Worm (Caenorhabditis elegans): ENCODE data around the gene set-3.

set-3 gene

DNA sequence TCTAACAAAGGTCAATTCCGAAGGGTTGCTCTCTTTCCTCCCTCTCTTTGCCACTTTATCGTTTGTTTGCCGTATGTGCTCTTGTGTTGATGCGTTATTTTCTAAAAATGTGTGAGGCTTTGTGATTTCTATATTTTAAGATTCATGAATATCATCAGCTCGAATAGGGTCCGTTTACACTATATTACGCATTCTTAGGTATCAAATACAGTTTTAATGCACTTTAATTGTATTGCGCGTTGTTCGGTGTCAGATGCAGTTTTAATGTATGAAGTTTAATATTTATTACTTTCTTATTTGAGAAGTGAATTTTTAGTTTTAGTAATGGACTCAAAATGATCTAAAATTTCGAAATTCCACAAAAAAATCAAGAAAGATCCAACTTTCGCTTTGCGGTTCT is 2.0 kb upstream of the set-3 start, which contains the start of gene bud-31:
Gene bud-31, minus strand, starts transcription at position 101 of the 400 bp plus-strand sequence.
- TF ChIP-seq nhr-11 (tag; optimal IDR thresholded peaks at IDR 0.05) (no peak), lin-13 (GFP tag; optimal IDR thresholded peaks at IDR 0.05) (no peak), snpc-4 (tag; optimal IDR thresholded peaks at IDR 0.05) (no peak), nhr-77 (tag; optimal IDR thresholded peaks at IDR 0.05) (no peak), sma-9 (GFP tag; optimal IDR thresholded peaks at IDR 0.05) (no peak), sma-9 (tag; optimal IDR thresholded peaks at IDR 0.05) (no peak), elt-1 (tag; optimal IDR thresholded peaks at IDR 0.05) (no peak)

DNA sequence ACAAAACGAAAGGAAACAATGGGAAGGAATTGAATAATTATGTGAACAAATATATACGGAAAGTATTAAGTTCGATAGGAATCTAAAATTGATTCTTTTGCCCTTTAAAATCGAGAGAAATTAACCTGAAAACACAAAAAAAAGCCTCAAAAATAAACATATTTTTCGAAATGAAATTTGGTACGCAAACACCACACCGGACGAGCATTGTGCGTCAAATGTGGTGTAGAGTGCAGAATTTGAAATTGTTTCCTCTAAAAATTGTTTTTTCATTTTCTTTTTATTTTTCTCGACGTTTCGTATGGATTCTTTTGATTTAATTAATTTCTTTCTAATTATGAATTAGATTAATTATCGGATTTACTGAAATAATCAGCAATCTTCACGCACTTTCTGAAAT is 1.0 kb upstream of the set-3 start:
- no peak for TF ChIP-seq nhr-11 (tag; optimal IDR thresholded peaks at IDR 0.05)
- no peak for TF ChIP-seq dmd-4 (tag; optimal IDR thresholded peaks at IDR 0.05)
- no peak for TF ChIP-seq blmp-1 (tag; optimal IDR thresholded peaks at IDR 0.05; ENCODE audit: insufficient read depth)
- TF ChIP-seq unc-39 (tag; optimal IDR thresholded peaks at IDR 0.05): no peak
- no peak for TF ChIP-seq mdl-1 (tag; optimal IDR thresholded peaks at IDR 0.05)
- no peak for TF ChIP-seq crh-2 (tag; optimal IDR thresholded peaks at IDR 0.05)
- TF ChIP-seq ZK546.5 (tag; optimal IDR thresholded peaks at IDR 0.05): no peak
- TF ChIP-seq mab-5 (tag; optimal IDR thresholded peaks at IDR 0.05): no peak
- TF ChIP-seq unc-55 (GFP tag; optimal IDR thresholded peaks at IDR 0.05): peak; percentile 65
- peak in 1 of 2 experiments; percentile 55 for TF ChIP-seq lsy-2 (tag; optimal IDR thresholded peaks at IDR 0.05)
- no peak for TF ChIP-seq elt-1 (tag; optimal IDR thresholded peaks at IDR 0.05)
- no peak for TF ChIP-seq nhr-77 (tag; optimal IDR thresholded peaks at IDR 0.05)
- TF ChIP-seq gmeb-1 (tag; optimal IDR thresholded peaks at IDR 0.05): peak; percentile 21
- TF ChIP-seq C34F6.9 (tag; optimal IDR thresholded peaks at IDR 0.05): peak; percentile 59

DNA sequence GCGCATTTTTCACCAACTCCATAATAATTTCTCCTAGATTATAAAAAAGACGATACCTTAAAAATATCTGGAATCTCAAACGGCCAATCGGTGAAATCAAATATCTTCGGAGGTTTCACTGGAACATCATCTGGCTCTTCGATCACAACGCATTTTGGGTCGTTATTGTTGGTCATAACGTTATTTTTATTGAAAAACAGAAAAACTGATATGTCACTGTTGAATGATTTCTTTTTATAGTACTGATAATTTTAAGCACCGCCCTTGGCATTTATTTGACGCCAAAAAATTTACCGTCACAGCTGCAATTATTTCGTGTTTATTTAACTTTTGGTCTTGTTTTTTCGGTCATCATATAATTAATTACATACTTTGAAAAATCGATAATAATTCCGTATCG is 4.3 kb downstream of the set-3 start, which contains the start of gene best-5:
Gene best-5, minus strand, starts transcription at position 210 of the 400 bp plus-strand sequence.
- TF ChIP-seq nhr-12 (tag; optimal IDR thresholded peaks at IDR 0.05) (no peak), unc-55 (GFP tag; optimal IDR thresholded peaks at IDR 0.05) (no peak), nhr-129 (tag; optimal IDR thresholded peaks at IDR 0.05) (no peak), nhr-25 (tag; optimal IDR thresholded peaks at IDR 0.05) (no peak), sma-3 (GFP tag; optimal IDR thresholded peaks at IDR 0.05) (no peak), lin-11 (tag; optimal IDR thresholded peaks at IDR 0.05) (no peak), nhr-237 (tag; optimal IDR thresholded peaks at IDR 0.05) (no peak), nhr-77 (tag; optimal IDR thresholded peaks at IDR 0.05) (no peak), blmp-1 (tag; optimal IDR thresholded peaks at IDR 0.05; ENCODE audit: insufficient read depth) (no peak), dmd-4 (tag; optimal IDR thresholded peaks at IDR 0.05) (no peak), ceh-82 (tag; optimal IDR thresholded peaks at IDR 0.05) (no peak), nhr-23 (tag; optimal IDR thresholded peaks at IDR 0.05) (no peak), sem-4 (tag; optimal IDR thresholded peaks at IDR 0.05) (no peak), ztf-1 (GFP tag; conservative IDR thresholded peaks at IDR 0.05) (no peak)

DNA sequence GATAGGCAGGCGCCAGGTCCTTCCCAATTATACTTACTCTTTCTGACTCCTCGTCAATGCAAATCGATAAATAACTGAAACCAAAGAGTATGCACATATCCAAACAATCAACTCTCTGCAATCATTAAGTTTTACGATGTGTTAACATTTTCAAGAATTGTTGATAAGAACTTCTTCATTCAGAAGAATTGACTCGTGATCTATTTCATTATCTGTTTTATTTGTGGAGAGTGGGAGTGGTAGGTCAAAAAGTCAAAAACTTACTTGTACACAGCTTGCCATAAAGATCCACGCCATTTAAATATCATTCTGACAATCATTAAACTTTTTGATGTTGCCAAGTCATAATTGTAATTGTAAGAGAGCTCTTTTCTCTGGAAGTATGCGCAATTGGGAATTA is 5.0 kb downstream of the set-3 start:
- TF ChIP-seq fos-1 (tag; optimal IDR thresholded peaks at IDR 0.05) (peak; percentile 6), unc-62 (GFP tag; optimal IDR thresholded peaks at IDR 0.05) (no peak), gmeb-1 (tag; optimal IDR thresholded peaks at IDR 0.05) (peak; percentile 10), sma-3 (GFP tag; optimal IDR thresholded peaks at IDR 0.05) (no peak), skn-1 (tag; optimal IDR thresholded peaks at IDR 0.05) (no peak), sma-9 (GFP tag; optimal IDR thresholded peaks at IDR 0.05) (no peak), sma-9 (tag; optimal IDR thresholded peaks at IDR 0.05) (no peak), blmp-1 (tag; optimal IDR thresholded peaks at IDR 0.05; ENCODE audit: insufficient read depth) (no peak), crh-2 (tag; optimal IDR thresholded peaks at IDR 0.05) (peak; percentile 15), mbf-1 (tag; optimal IDR thresholded peaks at IDR 0.05) (no peak), nhr-237 (tag; optimal IDR thresholded peaks at IDR 0.05) (no peak), mdl-1 (tag; optimal IDR thresholded peaks at IDR 0.05) (no peak), alr-1 (tag; optimal IDR thresholded peaks at IDR 0.05) (no peak)

DNA sequence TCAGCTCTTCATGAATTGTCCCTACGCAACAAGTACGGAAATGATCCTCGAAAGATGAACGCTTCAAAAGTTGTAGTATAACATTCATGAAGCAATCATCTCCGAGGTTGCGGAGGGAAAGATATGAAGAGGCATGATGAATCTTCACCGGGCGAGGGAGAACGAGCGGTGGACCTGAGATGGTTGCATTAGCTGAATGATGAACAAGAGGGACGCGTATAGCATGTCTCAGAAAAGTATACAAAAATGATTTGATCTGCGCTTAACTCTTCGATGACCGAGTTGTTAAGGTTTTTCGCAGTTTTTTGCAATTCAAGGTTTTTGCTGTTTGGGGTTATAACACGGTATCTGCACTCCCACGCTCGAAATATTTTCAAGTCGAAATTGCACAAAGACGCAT is 8.4 kb downstream of the set-3 start, which contains the start of gene C07A9.10:
Gene C07A9.10, minus strand, starts transcription at position 101 of the 400 bp plus-strand sequence.
- TF ChIP-seq nhr-10 (tag; optimal IDR thresholded peaks at IDR 0.05) (no peak), lin-39 (tag; optimal IDR thresholded peaks at IDR 0.05) (no peak), nhr-6 (tag; optimal IDR thresholded peaks at IDR 0.05) (no peak), fos-1 (tag; optimal IDR thresholded peaks at IDR 0.05) (no peak), sma-3 (GFP tag; optimal IDR thresholded peaks at IDR 0.05) (no peak), unc-62 (GFP tag; optimal IDR thresholded peaks at IDR 0.05) (no peak), nhr-77 (tag; optimal IDR thresholded peaks at IDR 0.05) (no peak), lin-13 (GFP tag; optimal IDR thresholded peaks at IDR 0.05) (no peak), ztf-11 (tag; optimal IDR thresholded peaks at IDR 0.05) (no peak), nhr-25 (tag; optimal IDR thresholded peaks at IDR 0.05) (no peak), ztf-4 (tag; optimal IDR thresholded peaks at IDR 0.05) (no peak), mdl-1 (tag; optimal IDR thresholded peaks at IDR 0.05) (no peak), sma-9 (GFP tag; optimal IDR thresholded peaks at IDR 0.05) (no peak), sma-9 (tag; optimal IDR thresholded peaks at IDR 0.05) (no peak), mab-5 (tag; optimal IDR thresholded peaks at IDR 0.05) (no peak), zag-1 (tag; optimal IDR thresholded peaks at IDR 0.05) (no peak)
